Fruit fly (Drosophila melanogaster) whole organism: ENCODE measurements around the gene CG12012.

Experiments
- CG8478 ChIP-seq: fragments of >200 bp; optimal IDR thresholded peaks from 2 replicates; lab custom pipeline; 2018; ENCODE audit warnings: inconsistent platforms
- EcR ChIP-seq, 2 experiments: fragments of >200 bp; optimal IDR thresholded peaks; 2 replicates each; lab custom pipeline; 2017; ENCODE audit warnings: missing biosample characterization in 2 of 2, missing genetic modification characterization in 2 of 2, missing genetic modification reagents in 2 of 2
- psq ChIP-seq: fragments of >200 bp; optimal IDR thresholded peaks from 2 replicates; lab custom pipeline; 2017
- usp ChIP-seq: fragments of >200 bp; optimal IDR thresholded peaks from 2 replicates; lab custom pipeline; 2017; ENCODE audit warnings: missing biosample characterization, missing genetic modification characterization, mixed read lengths

- TF ChIP-seq CG8478 (lab: Kevin White, UChicago), result no peak
- TF ChIP-seq psq (lab: Kevin White, UChicago), result no peak
- TF ChIP-seq EcR (GFP tag; optimal IDR thresholded peaks at IDR 0.05; lab: Kevin White, UChicago), result no peak
- no peak for TF ChIP-seq usp (GFP tag; lab: Kevin White, UChicago)
Observed at dm6 chr3L:3337345-3337928, 39.1 kb upstream of the CG12012 start.
